Worm (Caenorhabditis elegans): Measurements from ENCODE around the gene nrx-1.

DNA sequence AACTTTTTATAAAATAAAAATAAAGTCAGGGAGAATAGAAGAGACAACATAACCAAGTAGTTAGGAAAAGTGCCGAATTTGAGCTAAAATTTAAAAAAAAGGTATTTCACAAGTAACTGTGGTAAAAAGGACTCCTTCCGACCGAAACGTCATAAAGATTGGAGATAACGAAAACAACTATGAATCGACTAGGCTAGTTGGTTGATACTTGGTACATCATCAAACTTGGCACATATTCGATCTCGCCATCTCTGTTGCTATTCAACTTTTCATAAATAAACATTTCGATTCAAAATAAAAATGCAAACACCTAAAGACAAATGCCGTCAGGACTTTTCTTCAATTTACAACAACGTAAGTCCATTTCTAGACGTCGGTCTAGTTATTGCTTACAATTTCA lies 13.0 kb upstream of the nrx-1 start, which contains the start of gene C29A12.22:
- TF ChIP-seq snpc-4 (tag; optimal IDR thresholded peaks at IDR 0.05) (no peak), rnt-1 (tag; optimal IDR thresholded peaks at IDR 0.05) (no peak), nhr-84 (tag; optimal IDR thresholded peaks at IDR 0.05) (no peak), nhr-76 (tag; optimal IDR thresholded peaks at IDR 0.05) (no peak)
